Worm (Caenorhabditis elegans) whole organism, young adult: ENCODE results near the gene bath-37.

Experiments
- B0019.2 ChIP-seq: fragments of 200-800 bp; sonication (Bioruptor generic); conservative IDR thresholded peaks from 2 replicates; pipeline ENCODE4 v1.3.6; 2022; ENCODE audit warnings: missing genetic modification reagents, missing genetic modification characterization, missing compliant biosample characterization
- B0336.3 ChIP-seq: fragments of 200-800 bp; sonication (Bioruptor generic); IDR thresholded peaks from 2 replicates; pipeline ENCODE4 v1.3.6; 2022; ENCODE audit warnings: missing genetic modification characterization, missing compliant biosample characterization
- D2030.7 ChIP-seq: fragments of 200-800 bp; sonication (Bioruptor generic); IDR thresholded peaks from 2 replicates; pipeline ENCODE4 v1.3.6; 2022; ENCODE audit warnings: missing genetic modification reagents, missing genetic modification characterization, missing compliant biosample characterization
- F57A8.1 ChIP-seq: fragments of 200-800 bp; sonication (Bioruptor generic); optimal IDR thresholded peaks from 2 replicates; lab custom pipeline; 2018; ENCODE audit warnings: mild to moderate bottlenecking, missing genetic modification characterization, moderate library complexity, missing compliant biosample characterization
- K11D2.4 ChIP-seq: fragments of 200-800 bp; sonication (Bioruptor generic); IDR thresholded peaks from 2 replicates; pipeline ENCODE4 v1.3.6; 2022; ENCODE audit warnings: missing genetic modification reagents, missing genetic modification characterization, missing compliant biosample characterization
- K12H6.12 ChIP-seq: fragments of 200-800 bp; sonication (Bioruptor generic); optimal IDR thresholded peaks from 2 replicates; lab custom pipeline; 2018; ENCODE audit warnings: mild to moderate bottlenecking, missing genetic modification characterization, missing compliant biosample characterization
- Y67H2A.10 ChIP-seq: fragments of 200-800 bp; sonication (Bioruptor generic); conservative IDR thresholded peaks from 2 replicates; pipeline ENCODE4 v1.3.6; 2022; ENCODE audit warnings: missing genetic modification reagents, missing genetic modification characterization, missing compliant biosample characterization
- Y79H2A.3 ChIP-seq: fragments of 200-800 bp; sonication (Bioruptor generic); conservative IDR thresholded peaks from 2 replicates; pipeline ENCODE4 v1.3.6; 2022; ENCODE audit warnings: missing genetic modification reagents, missing genetic modification characterization, missing compliant biosample characterization
- ZK185.1 ChIP-seq: sonication (generic microtip); optimal IDR thresholded peaks from 2 replicates; lab custom pipeline; 2016; ENCODE audit warnings: mild to moderate bottlenecking, missing genetic modification characterization, missing compliant biosample characterization; ENCODE audit not compliant: poor library complexity, severe bottlenecking
- attf-3 ChIP-seq: fragments of 200-800 bp; sonication (Bioruptor generic); conservative IDR thresholded peaks from 2 replicates; pipeline ENCODE4 v1.3.6; 2022; ENCODE audit warnings: missing genetic modification reagents, missing genetic modification characterization, missing compliant biosample characterization
- attf-5 ChIP-seq: fragments of 200-800 bp; sonication (Bioruptor generic); optimal IDR thresholded peaks from 2 replicates; lab custom pipeline; 2018; ENCODE audit warnings: mild to moderate bottlenecking, missing genetic modification characterization, missing compliant biosample characterization
- cebp-2 ChIP-seq: fragments of 200-800 bp; sonication (Bioruptor generic); IDR thresholded peaks from 2 replicates; pipeline ENCODE4 v1.3.6; 2022; ENCODE audit warnings: missing genetic modification characterization, missing compliant biosample characterization
- ceh-91 ChIP-seq: fragments of 200-800 bp; sonication (Bioruptor generic); IDR thresholded peaks from 2 replicates; pipeline ENCODE4 v1.3.6; 2022; ENCODE audit warnings: missing genetic modification reagents, missing genetic modification characterization, missing compliant biosample characterization
- efl-1 ChIP-seq: fragments of 150-350 bp; optimal IDR thresholded peaks from 2 replicates; lab custom pipeline; 2014; ENCODE audit warnings: missing biosample characterization, missing genetic modification reagents, missing genetic modification characterization
- egl-18 ChIP-seq: fragments of 200-800 bp; sonication (Bioruptor generic); IDR thresholded peaks from 2 replicates; pipeline ENCODE4 v1.3.6; 2022; ENCODE audit warnings: missing genetic modification reagents, missing genetic modification characterization, missing compliant biosample characterization
- egrh-3 ChIP-seq: fragments of 200-800 bp; sonication (Bioruptor generic); IDR thresholded peaks from 2 replicates; pipeline ENCODE4 v1.3.6; 2022; ENCODE audit warnings: missing genetic modification reagents, missing genetic modification characterization, missing compliant biosample characterization
- ets-4 ChIP-seq: fragments of 200-800 bp; sonication (Bioruptor generic); optimal IDR thresholded peaks from 2 replicates; lab custom pipeline; 2018; ENCODE audit warnings: mild to moderate bottlenecking, missing genetic modification characterization, missing compliant biosample characterization
- hrde-1 ChIP-seq: sonication (generic microtip); optimal IDR thresholded peaks from 2 replicates; lab custom pipeline; 2016; ENCODE audit warnings: missing genetic modification characterization, mild to moderate bottlenecking, missing compliant biosample characterization, moderate library complexity, missing genotype, missing genetic modification reagents, borderline replicate concordance
- hsf-1 ChIP-seq: fragments of 200-800 bp; sonication (Bioruptor generic); IDR thresholded peaks from 2 replicates; pipeline ENCODE4 v1.3.6; 2022; ENCODE audit warnings: missing genetic modification reagents, missing genetic modification characterization, missing compliant biosample characterization
- lin-26 ChIP-seq: fragments of 200-800 bp; sonication (Bioruptor generic); IDR thresholded peaks from 2 replicates; pipeline ENCODE4 v1.3.6; 2022; ENCODE audit warnings: missing genetic modification reagents, missing genetic modification characterization, missing compliant biosample characterization
- lin-40 ChIP-seq: sonication (generic microtip); optimal IDR thresholded peaks from 2 replicates; lab custom pipeline; 2016; ENCODE audit warnings: missing genetic modification characterization, mild to moderate bottlenecking, missing compliant biosample characterization, missing genotype, missing genetic modification reagents
- lin-54 ChIP-seq: fragments of 200-800 bp; sonication (Bioruptor generic); optimal IDR thresholded peaks from 2 replicates; lab custom pipeline; 2018; ENCODE audit warnings: mild to moderate bottlenecking, missing genetic modification characterization, missing compliant biosample characterization
- lsl-1 ChIP-seq: fragments of 200-800 bp; sonication (Bioruptor generic); optimal IDR thresholded peaks from 2 replicates; lab custom pipeline; 2018; ENCODE audit warnings: mild to moderate bottlenecking, missing genetic modification characterization, moderate library complexity, missing compliant biosample characterization
- madf-10 ChIP-seq: sonication (generic microtip); optimal IDR thresholded peaks from 2 replicates; lab custom pipeline; 2016; ENCODE audit warnings: mild to moderate bottlenecking, missing genetic modification characterization, missing compliant biosample characterization
- madf-8 ChIP-seq: fragments of 200-800 bp; sonication (Bioruptor generic); conservative IDR thresholded peaks from 2 replicates; pipeline ENCODE4 v1.3.6; 2022; ENCODE audit warnings: missing genetic modification reagents, missing genetic modification characterization, missing compliant biosample characterization
- mcd-1 ChIP-seq: fragments of 200-800 bp; sonication (Bioruptor generic); IDR thresholded peaks from 2 replicates; pipeline ENCODE4 v1.3.6; 2022; ENCODE audit warnings: missing genetic modification reagents, missing genetic modification characterization, missing compliant biosample characterization
- mel-28 ChIP-seq: sonication (generic microtip); optimal IDR thresholded peaks from 2 replicates; lab custom pipeline; 2016; ENCODE audit warnings: borderline replicate concordance, mild to moderate bottlenecking, missing genetic modification characterization, missing compliant biosample characterization
- nfyb-1 ChIP-seq: fragments of 200-800 bp; sonication (Bioruptor generic); IDR thresholded peaks from 2 replicates; pipeline ENCODE4 v1.3.6; 2022; ENCODE audit warnings: missing genetic modification reagents, missing genetic modification characterization, missing compliant biosample characterization
- rec-8 ChIP-seq, 2 experiments: sonication (generic microtip); optimal IDR thresholded peaks; 2 replicates each; lab custom pipeline; 2016; ENCODE audit warnings: mild to moderate bottlenecking in 2 of 2, missing genetic modification characterization in 2 of 2, missing genetic modification reagents in 2 of 2, missing genotype in 2 of 2, missing biosample characterization in 1 of 2, missing compliant biosample characterization in 1 of 2, moderate library complexity in 1 of 2
- sea-2 ChIP-seq: fragments of 200-800 bp; sonication (Bioruptor generic); IDR thresholded peaks from 2 replicates; pipeline ENCODE4 v1.3.6; 2022; ENCODE audit warnings: missing genetic modification characterization, missing compliant biosample characterization
- snpc-1.3 ChIP-seq: sonication (generic microtip); optimal IDR thresholded peaks from 2 replicates; lab custom pipeline; 2017; ENCODE audit warnings: missing genetic modification characterization, mild to moderate bottlenecking, missing compliant biosample characterization, antibody characterized with exemption, moderate library complexity, missing genotype, missing genetic modification reagents; ENCODE audit not compliant: insufficient read depth
- snpc-3.4 ChIP-seq: sonication (generic microtip); optimal IDR thresholded peaks from 2 replicates; lab custom pipeline; 2017; ENCODE audit warnings: missing genetic modification characterization, mild to moderate bottlenecking, missing compliant biosample characterization, antibody characterized with exemption, moderate library complexity, missing genotype, missing genetic modification reagents
- somi-1 ChIP-seq: fragments of 200-800 bp; sonication (Bioruptor generic); optimal IDR thresholded peaks from 2 replicates; lab custom pipeline; 2018; ENCODE audit warnings: mild to moderate bottlenecking, missing genetic modification characterization, missing compliant biosample characterization
- zfh-2 ChIP-seq: fragments of 200-800 bp; sonication (Bioruptor generic); conservative IDR thresholded peaks from 2 replicates; pipeline ENCODE4 v1.3.6; 2022; ENCODE audit warnings: missing genetic modification reagents, missing genetic modification characterization, missing compliant biosample characterization
- ztf-6 ChIP-seq: fragments of 200-800 bp; sonication (Bioruptor generic); IDR thresholded peaks from 2 replicates; pipeline ENCODE4 v1.3.6; 2022; ENCODE audit warnings: missing genetic modification reagents, missing genetic modification characterization, missing compliant biosample characterization

The bath-37 gene

ce11 chrIV:12108984-12109657 lies 40.4 kb downstream of the bath-37 start:
- TF ChIP-seq hsf-1 (GFP tag; lab: Robert Waterston, UW) (0 out of 2 replicates have a peak, but pooled peaks have one; percentile 56), lsl-1 (GFP tag; lab: Kevin White, UChicago) (no peak), sea-2 (no peak), egl-18 (GFP tag; lab: Robert Waterston, UW) (0 out of 2 replicates have a peak, but pooled peaks have one; percentile 24), lin-40 (tag; lab: Kevin White, UChicago) (peak; percentile 7), ets-4 (GFP tag; lab: Kevin White, UChicago) (no peak), attf-3 (GFP tag; lab: Robert Waterston, UW) (no peak), snpc-1.3 (tag; lab: Kevin White, UChicago) (no peak), somi-1 (GFP tag; lab: Kevin White, UChicago) (no peak), efl-1 (GFP tag; lab: Kevin White, UChicago) (no peak), Y67H2A.10 (GFP tag; lab: Robert Waterston, UW) (no peak), B0336.3 (GFP tag; lab: Robert Waterston, UW) (no peak), mel-28 (no peak), rec-8 (tag; optimal IDR thresholded peaks at IDR 0.05; lab: Kevin White, UChicago) (no peak), K12H6.12 (tag; lab: Kevin White, UChicago) (no peak), cebp-2 (peak; percentile 55; the same call in 1 of the 2 replicates), attf-5 (GFP tag; lab: Kevin White, UChicago) (no peak), K11D2.4 (GFP tag; lab: Robert Waterston, UW) (no peak), Y79H2A.3 (GFP tag; lab: Robert Waterston, UW) (no peak), B0019.2 (GFP tag; lab: Robert Waterston, UW) (no peak), F57A8.1 (GFP tag; lab: Kevin White, UChicago) (no peak), hrde-1 (tag; lab: Kevin White, UChicago) (no peak), lin-26 (no peak), snpc-3.4 (tag; lab: Kevin White, UChicago) (no peak), ztf-6 (GFP tag; lab: Robert Waterston, UW) (no peak), zfh-2 (peak; percentile 76; the same call in 1 of the 2 replicates), egrh-3 (GFP tag; lab: Robert Waterston, UW) (0 out of 2 replicates have a peak, but pooled peaks have one; percentile 3), lin-54 (GFP tag; lab: Kevin White, UChicago) (no peak), nfyb-1 (GFP tag; lab: Robert Waterston, UW) (no peak), ZK185.1 (no peak), ceh-91 (GFP tag; lab: Robert Waterston, UW) (no peak), mcd-1 (GFP tag; lab: Robert Waterston, UW) (no peak), madf-10 (tag; lab: Kevin White, UChicago) (no peak), madf-8 (no peak)

- TF ChIP-seq D2030.7 (GFP tag; lab: Robert Waterston, UW): no peak
- peak; percentile 34 for TF ChIP-seq lin-40 (tag; lab: Kevin White, UChicago)
Observed at ce11 chrIV:12109743-12110142, 41.1 kb downstream of the bath-37 start.
